Fruit fly (Drosophila melanogaster) whole organism, embryonic: ENCODE measurements around the gene CG11842.

Experiments
- Atf-2 ChIP-seq: fragments of 200-800 bp; sonication (Bioruptor generic); optimal IDR thresholded peaks from 2 replicates; lab custom pipeline; 2016; ENCODE audit warnings: missing biosample characterization, missing genetic modification characterization
- CG10267 ChIP-seq: fragments of 200-800 bp; sonication (Bioruptor generic); optimal IDR thresholded peaks from 2 replicates; lab custom pipeline; 2018; ENCODE audit warnings: missing biosample characterization, mild to moderate bottlenecking, missing genetic modification characterization, moderate library complexity
- CG10321 ChIP-seq: fragments of 200-800 bp; sonication (Bioruptor generic); IDR thresholded peaks from 2 replicates; pipeline ENCODE4 v1.3.6; 2022; ENCODE audit warnings: missing biosample characterization, missing genetic modification characterization
- CG12104 ChIP-seq: fragments of 200-800 bp; sonication (Bioruptor generic); optimal IDR thresholded peaks from 3 replicates; lab custom pipeline; 2016; ENCODE audit warnings: missing biosample characterization, missing genetic modification characterization
- CG13123 ChIP-seq: fragments of 200-800 bp; sonication (Bioruptor generic); optimal IDR thresholded peaks from 2 replicates; lab custom pipeline; 2016; ENCODE audit warnings: missing biosample characterization, missing genetic modification characterization
- CG15011 ChIP-seq: fragments of 200-800 bp; sonication (Bioruptor generic); optimal IDR thresholded peaks from 3 replicates; lab custom pipeline; 2018; ENCODE audit warnings: missing biosample characterization, mild to moderate bottlenecking, missing genetic modification characterization
- CG15073 ChIP-seq: fragments of 200-800 bp; sonication (Bioruptor generic); optimal IDR thresholded peaks from 2 replicates; lab custom pipeline; 2016; ENCODE audit warnings: missing biosample characterization, missing genetic modification characterization
- CG1603 ChIP-seq: fragments of 200-800 bp; sonication (Bioruptor generic); optimal IDR thresholded peaks from 2 replicates; lab custom pipeline; 2019; ENCODE audit warnings: missing biosample characterization, mild to moderate bottlenecking, missing genetic modification characterization, moderate library complexity
- CG1647 ChIP-seq: fragments of 200-800 bp; sonication (Bioruptor generic); optimal IDR thresholded peaks from 3 replicates; lab custom pipeline; 2016; ENCODE audit warnings: missing biosample characterization, missing genetic modification characterization
- CG16815 ChIP-seq: fragments of 200-800 bp; sonication (Bioruptor generic); optimal IDR thresholded peaks from 3 replicates; lab custom pipeline; 2017; ENCODE audit warnings: missing biosample characterization, mild to moderate bottlenecking, missing genetic modification characterization
- CG18011 ChIP-seq: fragments of 200-800 bp; sonication (Bioruptor generic); optimal IDR thresholded peaks from 2 replicates; lab custom pipeline; 2017; ENCODE audit warnings: missing biosample characterization, missing genetic modification characterization, mild to moderate bottlenecking, moderate library complexity, missing genotype
- CG3281 ChIP-seq: fragments of 200-800 bp; sonication (Bioruptor generic); optimal IDR thresholded peaks from 3 replicates; lab custom pipeline; 2017; ENCODE audit warnings: missing biosample characterization, mild to moderate bottlenecking, missing genetic modification characterization
- CG3995 ChIP-seq: fragments of 200-800 bp; sonication (Bioruptor generic); optimal IDR thresholded peaks from 3 replicates; lab custom pipeline; 2016; ENCODE audit warnings: missing biosample characterization, missing genetic modification characterization
- CG4282 ChIP-seq: fragments of 200-800 bp; sonication (Bioruptor generic); optimal IDR thresholded peaks from 2 replicates; lab custom pipeline; 2016; ENCODE audit warnings: missing biosample characterization, missing genetic modification characterization
- CG4404 ChIP-seq: fragments of 200-800 bp; sonication (Bioruptor generic); IDR thresholded peaks from 2 replicates; pipeline ENCODE4 v1.3.6; 2022; ENCODE audit warnings: missing biosample characterization, missing genetic modification characterization
- CG5245 ChIP-seq: fragments of 200-800 bp; sonication (Bioruptor generic); optimal IDR thresholded peaks from 3 replicates; lab custom pipeline; 2016; ENCODE audit warnings: missing biosample characterization, missing genetic modification characterization
- CG5953 ChIP-seq: fragments of 200-800 bp; sonication (Bioruptor generic); IDR thresholded peaks from 2 replicates; pipeline ENCODE4 v1.3.6; 2022; ENCODE audit warnings: missing biosample characterization, missing genetic modification characterization
- CG8359 ChIP-seq: fragments of 200-800 bp; sonication (Bioruptor generic); optimal IDR thresholded peaks from 2 replicates; lab custom pipeline; 2017; ENCODE audit warnings: missing biosample characterization, mild to moderate bottlenecking, missing genetic modification characterization, borderline replicate concordance
- Dad ChIP-seq: fragments of 200-800 bp; sonication (Bioruptor generic); optimal IDR thresholded peaks from 3 replicates; lab custom pipeline; 2016; ENCODE audit warnings: missing biosample characterization, missing genetic modification characterization
- Deaf1 ChIP-seq: fragments of 200-800 bp; optimal IDR thresholded peaks from 3 replicates; lab custom pipeline; 2019; ENCODE audit warnings: missing biosample characterization, mild to moderate bottlenecking, missing genetic modification characterization, moderate library complexity
- Dip3 ChIP-seq: fragments of 200-800 bp; sonication (Bioruptor generic); optimal IDR thresholded peaks from 3 replicates; lab custom pipeline; 2016; ENCODE audit warnings: missing biosample characterization, missing genetic modification characterization
- ERR ChIP-seq: fragments of 200-800 bp; sonication (Bioruptor generic); optimal IDR thresholded peaks from 2 replicates; lab custom pipeline; 2016; ENCODE audit warnings: missing biosample characterization, missing genetic modification characterization
- HHEX ChIP-seq: fragments of 200-800 bp; sonication (Bioruptor generic); optimal IDR thresholded peaks from 3 replicates; lab custom pipeline; 2017; ENCODE audit warnings: missing biosample characterization, mild to moderate bottlenecking, missing genetic modification characterization, missing genetic modification reagents
- Hr51 ChIP-seq, 2 experiments: fragments of 200-800 bp; sonication (Bioruptor generic); optimal IDR thresholded peaks; 2 replicates in 1 of 2; 3 replicates in 1 of 2; lab custom pipeline; 2016 to 2018; ENCODE audit warnings: missing biosample characterization in 2 of 2, missing genetic modification characterization in 2 of 2, mild to moderate bottlenecking in 1 of 2, moderate library complexity in 1 of 2
- MTF-1 ChIP-seq: fragments of 200-800 bp; sonication (Bioruptor generic); optimal IDR thresholded peaks from 2 replicates; lab custom pipeline; 2018; ENCODE audit warnings: missing biosample characterization, mild to moderate bottlenecking, missing genetic modification characterization, borderline replicate concordance
- Neu2 ChIP-seq: fragments of 200-800 bp; sonication (Bioruptor generic); optimal IDR thresholded peaks from 3 replicates; lab custom pipeline; 2016; ENCODE audit warnings: missing biosample characterization, missing genetic modification characterization, borderline replicate concordance
- Nf-YB ChIP-seq: fragments of 200-800 bp; sonication (Bioruptor generic); optimal IDR thresholded peaks from 3 replicates; lab custom pipeline; 2019; ENCODE audit warnings: missing biosample characterization, mild to moderate bottlenecking, missing genetic modification characterization, moderate library complexity
- NfI ChIP-seq: fragments of 200-800 bp; sonication (Bioruptor generic); optimal IDR thresholded peaks from 3 replicates; lab custom pipeline; 2018; ENCODE audit warnings: missing biosample characterization, mild to moderate bottlenecking, missing genetic modification characterization, moderate library complexity
- Rx ChIP-seq: fragments of 200-800 bp; sonication (Bioruptor generic); IDR thresholded peaks from 2 replicates; pipeline ENCODE4 v1.3.6; 2022; ENCODE audit warnings: missing biosample characterization, missing genetic modification characterization
- al ChIP-seq: fragments of 200-800 bp; sonication (Bioruptor generic); IDR thresholded peaks from 2 replicates; pipeline ENCODE4 v1.3.6; 2022; ENCODE audit warnings: missing biosample characterization, missing genetic modification characterization
- bsh ChIP-seq, 2 experiments: fragments of 200-800 bp; sonication (Bioruptor generic); optimal IDR thresholded peaks; 2 replicates each; lab custom pipeline; 2017 to 2018; ENCODE audit warnings: mild to moderate bottlenecking in 2 of 2, missing biosample characterization in 2 of 2, missing genetic modification characterization in 2 of 2, moderate library complexity in 1 of 2
- caup ChIP-seq: fragments of 200-800 bp; sonication (Bioruptor generic); optimal IDR thresholded peaks from 3 replicates; lab custom pipeline; 2017; ENCODE audit warnings: missing biosample characterization, mild to moderate bottlenecking, missing genetic modification characterization, moderate library complexity; ENCODE audit not compliant: severe bottlenecking
- cg ChIP-seq: fragments of 200-800 bp; sonication (Bioruptor generic); optimal IDR thresholded peaks from 3 replicates; lab custom pipeline; 2019; ENCODE audit warnings: missing biosample characterization, mild to moderate bottlenecking, missing genetic modification characterization, moderate library complexity
- chif ChIP-seq, 2 experiments: fragments of 200-800 bp; sonication (Bioruptor generic); optimal IDR thresholded peaks; 3 replicates each; lab custom pipeline; 2016; ENCODE audit warnings: missing biosample characterization in 2 of 2, missing genetic modification characterization in 2 of 2
- chm ChIP-seq: fragments of 200-800 bp; sonication (Bioruptor generic); IDR thresholded peaks from 2 replicates; pipeline ENCODE4 v1.3.6; 2022; ENCODE audit warnings: missing biosample characterization, missing genetic modification characterization
- dati ChIP-seq: fragments of 200-800 bp; sonication (Bioruptor generic); IDR thresholded peaks from 2 replicates; pipeline ENCODE4 v1.3.6; 2022; ENCODE audit warnings: missing biosample characterization, missing genetic modification characterization
- dm ChIP-seq: fragments of 200-800 bp; sonication (Bioruptor generic); optimal IDR thresholded peaks from 3 replicates; lab custom pipeline; 2016; ENCODE audit warnings: missing biosample characterization, missing genetic modification characterization
- ems ChIP-seq: fragments of 200-800 bp; sonication (Bioruptor generic); optimal IDR thresholded peaks from 3 replicates; lab custom pipeline; 2016; ENCODE audit warnings: missing biosample characterization, missing genetic modification characterization
- ftz-f1 ChIP-seq: fragments of 200-800 bp; sonication (Bioruptor generic); optimal IDR thresholded peaks from 2 replicates; lab custom pipeline; 2016; ENCODE audit warnings: missing biosample characterization, missing genetic modification characterization
- gcm2 ChIP-seq: fragments of 200-800 bp; sonication (Bioruptor generic); optimal IDR thresholded peaks from 2 replicates; lab custom pipeline; 2016; ENCODE audit warnings: missing biosample characterization, missing genetic modification characterization
- gt ChIP-seq: fragments of 200-800 bp; sonication (Bioruptor generic); IDR thresholded peaks from 2 replicates; pipeline ENCODE4 v1.3.6; 2022; ENCODE audit warnings: missing biosample characterization, missing genetic modification characterization
- hth ChIP-seq: fragments of >200 bp; optimal IDR thresholded peaks from 2 replicates; lab custom pipeline; 2017; ENCODE audit warnings: inconsistent platforms
- kah ChIP-seq: fragments of 200-800 bp; sonication (Bioruptor generic); optimal IDR thresholded peaks from 2 replicates; lab custom pipeline; 2018; ENCODE audit warnings: missing biosample characterization, mild to moderate bottlenecking, missing genetic modification characterization
- nmo ChIP-seq: fragments of 200-800 bp; sonication (Bioruptor generic); optimal IDR thresholded peaks from 2 replicates; lab custom pipeline; 2018; ENCODE audit warnings: missing biosample characterization, mild to moderate bottlenecking, missing genetic modification characterization, moderate library complexity
- odd ChIP-seq: fragments of 200-800 bp; sonication (Bioruptor generic); optimal IDR thresholded peaks from 2 replicates; lab custom pipeline; 2017; ENCODE audit warnings: missing biosample characterization, mild to moderate bottlenecking, missing genetic modification characterization
- pros ChIP-seq: fragments of 200-800 bp; sonication (Bioruptor generic); optimal IDR thresholded peaks from 3 replicates; lab custom pipeline; 2019; ENCODE audit warnings: missing biosample characterization, mild to moderate bottlenecking, missing genetic modification characterization, moderate library complexity
- slbo ChIP-seq: fragments of 200-800 bp; sonication (Bioruptor generic); IDR thresholded peaks from 2 replicates; pipeline ENCODE4 v1.3.6; 2022; ENCODE audit warnings: missing biosample characterization, missing genetic modification characterization
- sob ChIP-seq: fragments of 200-800 bp; sonication (Bioruptor generic); IDR thresholded peaks from 2 replicates; pipeline ENCODE4 v1.3.6; 2022; ENCODE audit warnings: missing biosample characterization, missing genetic modification characterization
- sqz ChIP-seq: fragments of 200-800 bp; sonication (Bioruptor generic); optimal IDR thresholded peaks from 3 replicates; lab custom pipeline; 2018; ENCODE audit warnings: missing biosample characterization, mild to moderate bottlenecking, missing genetic modification characterization

Gene CG11842

DNA sequence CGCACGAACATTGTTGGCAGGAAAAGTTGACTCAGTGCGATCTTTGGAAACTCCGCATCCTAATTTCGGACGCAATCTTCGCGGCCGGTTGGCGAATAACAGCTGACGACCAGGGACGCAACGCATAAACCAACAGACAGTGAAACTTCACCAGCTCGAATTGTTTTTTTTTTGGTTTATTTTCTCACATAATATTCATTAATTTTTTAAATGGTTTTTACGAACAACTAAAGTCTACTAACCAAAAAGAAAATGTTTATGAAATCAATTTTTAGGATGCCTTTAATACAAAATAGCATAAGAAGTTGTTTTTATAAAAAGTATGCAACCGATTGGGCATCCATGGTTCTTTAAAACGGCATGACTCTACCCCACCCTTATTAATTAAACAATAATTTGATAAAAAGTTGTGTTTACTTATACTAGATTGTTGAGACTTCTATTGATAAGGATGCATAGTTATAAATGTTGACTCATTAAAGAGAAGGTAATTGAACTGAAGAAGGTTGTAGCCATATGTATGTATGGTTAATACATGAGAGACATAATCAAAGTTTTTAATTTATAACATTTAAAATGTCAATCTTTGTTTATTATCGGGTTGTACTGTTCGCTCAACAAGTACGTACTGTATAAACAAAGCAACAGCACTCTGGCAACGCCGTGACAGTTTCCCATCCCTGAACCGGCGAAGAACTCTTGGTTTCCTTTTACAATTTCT lies 18.4 kb upstream of the CG11842 start, which contains the start of the genes beta4GalNAcTB and Cpsf100 (continued):
- peak; percentile 6 for TF ChIP-seq kah (GFP tag; lab: Kevin White, UChicago)
- peak; percentile 63 for TF ChIP-seq CG3995 (GFP tag; lab: Kevin White, UChicago)
- peak; percentile 79 for TF ChIP-seq CG12104 (GFP tag; lab: Kevin White, UChicago)
- TF ChIP-seq CG5245: peak; percentile 60
- TF ChIP-seq CG18011 (GFP tag; lab: Kevin White, UChicago): peak; percentile 46
- peak; percentile 64 for TF ChIP-seq CG13123
- no peak for TF ChIP-seq ERR
- peak; percentile 56 for TF ChIP-seq CG10267 (tag; lab: Kevin White, UChicago)
- no peak for TF ChIP-seq hth (lab: Kevin White, UChicago)
- TF ChIP-seq CG4282 (GFP tag; lab: Kevin White, UChicago): no peak
- no peak for TF ChIP-seq Deaf1 (tag; lab: Kevin White, UChicago)
- TF ChIP-seq CG8359 (GFP tag; lab: Kevin White, UChicago): peak; percentile 8
- peak; percentile 62 for TF ChIP-seq NfI (GFP tag; lab: Kevin White, UChicago)
- peak; percentile 39 for TF ChIP-seq gcm2 (GFP tag; lab: Kevin White, UChicago)
- peak; percentile 61 for TF ChIP-seq CG1603 (tag; lab: Kevin White, UChicago)
- TF ChIP-seq MTF-1: no peak
- no peak for TF ChIP-seq CG10321
- no peak for TF ChIP-seq ftz-f1
- TF ChIP-seq gt (GFP tag; lab: Robert Waterston, UW): no peak
- TF ChIP-seq ems (GFP tag; lab: Kevin White, UChicago): peak; percentile 21
- peak; percentile 84 for TF ChIP-seq CG16815 (GFP tag; lab: Kevin White, UChicago)
- no peak for TF ChIP-seq Neu2 (GFP tag; lab: Kevin White, UChicago)
- TF ChIP-seq CG4404 (GFP tag; lab: Robert Waterston, UW): peak; percentile 67
- no peak for TF ChIP-seq sqz (GFP tag; lab: Kevin White, UChicago)
- no peak for TF ChIP-seq CG1647 (GFP tag; lab: Kevin White, UChicago)
- no peak for TF ChIP-seq dm (GFP tag; lab: Kevin White, UChicago)
- TF ChIP-seq caup (GFP tag; lab: Kevin White, UChicago): peak; percentile 32
- TF ChIP-seq Hr51 (GFP tag; optimal IDR thresholded peaks at IDR 0.05; lab: Kevin White, UChicago): peak; percentile 42 to 57
- TF ChIP-seq al (GFP tag; lab: Robert Waterston, UW): peak; percentile 65
- 0 out of 2 replicates have a peak, but pooled peaks have one; percentile 22 for TF ChIP-seq dati (GFP tag; lab: Robert Waterston, UW)
- TF ChIP-seq slbo (GFP tag; lab: Robert Waterston, UW): peak; percentile 87
- peak; percentile 64 for TF ChIP-seq CG3281
- TF ChIP-seq pros: no peak
- TF ChIP-seq HHEX (GFP tag; lab: Kevin White, UChicago): peak; percentile 75
- peak in 1 of 2 experiments; percentile 48 for TF ChIP-seq bsh (GFP tag; optimal IDR thresholded peaks at IDR 0.05; lab: Kevin White, UChicago)
- TF ChIP-seq nmo (GFP tag; lab: Kevin White, UChicago): peak; percentile 86
- TF ChIP-seq chm (GFP tag; lab: Robert Waterston, UW): 0 out of 2 replicates have a peak, but pooled peaks have one; percentile 52
- TF ChIP-seq Atf-2: peak; percentile 58
- TF ChIP-seq CG15073 (GFP tag; lab: Kevin White, UChicago): peak; percentile 16
- peak; percentile 47 for TF ChIP-seq Dip3 (GFP tag; lab: Kevin White, UChicago)
- peak; percentile 48; the same call in 1 of the 2 replicates for TF ChIP-seq sob
- peak; percentile 48 for TF ChIP-seq Rx (GFP tag; lab: Robert Waterston, UW)
- 0 out of 2 replicates have a peak, but pooled peaks have one; percentile 36 for TF ChIP-seq CG5953
- peak; percentile 21 for TF ChIP-seq Dad (GFP tag; lab: Kevin White, UChicago)
- peak; percentile 24 for TF ChIP-seq Nf-YB
- TF ChIP-seq cg: no peak
- peak; percentile 51 for TF ChIP-seq CG15011 (GFP tag; lab: Kevin White, UChicago)
- no peak for TF ChIP-seq odd (GFP tag; lab: Kevin White, UChicago)
- peak; percentile 38 to 66 for TF ChIP-seq chif (GFP tag; optimal IDR thresholded peaks at IDR 0.05; lab: Kevin White, UChicago)
